Worm (Caenorhabditis elegans) whole organism, early embryonic: ENCODE data around the gene ZC404.15.

Source experiments
- ceh-36 ChIP-seq: sonication (generic microtip); optimal IDR thresholded peaks from 2 replicates; lab custom pipeline; 2016; ENCODE audit warnings: missing genetic modification characterization, inconsistent platforms, missing compliant biosample characterization
- flt-1 ChIP-seq: fragments of 200-800 bp; sonication (Bioruptor generic); IDR thresholded peaks from 2 replicates; pipeline ENCODE4 v1.3.6; 2022; ENCODE audit warnings: missing genetic modification characterization, missing compliant biosample characterization

ce11 chrV:6773735-6774134, 6.5 kb upstream of the ZC404.15 start, which contains the start of gene ZC404.16:
- TF ChIP-seq flt-1, result no peak
- no peak for TF ChIP-seq ceh-36 (tag; lab: Kevin White, UChicago)
